Fruit fly (Drosophila melanogaster): ENCODE measurements around the gene CG10140.
A peak's percentile ranks its signal among the peaks of the same experiment; 100 is the strongest.

DNA sequence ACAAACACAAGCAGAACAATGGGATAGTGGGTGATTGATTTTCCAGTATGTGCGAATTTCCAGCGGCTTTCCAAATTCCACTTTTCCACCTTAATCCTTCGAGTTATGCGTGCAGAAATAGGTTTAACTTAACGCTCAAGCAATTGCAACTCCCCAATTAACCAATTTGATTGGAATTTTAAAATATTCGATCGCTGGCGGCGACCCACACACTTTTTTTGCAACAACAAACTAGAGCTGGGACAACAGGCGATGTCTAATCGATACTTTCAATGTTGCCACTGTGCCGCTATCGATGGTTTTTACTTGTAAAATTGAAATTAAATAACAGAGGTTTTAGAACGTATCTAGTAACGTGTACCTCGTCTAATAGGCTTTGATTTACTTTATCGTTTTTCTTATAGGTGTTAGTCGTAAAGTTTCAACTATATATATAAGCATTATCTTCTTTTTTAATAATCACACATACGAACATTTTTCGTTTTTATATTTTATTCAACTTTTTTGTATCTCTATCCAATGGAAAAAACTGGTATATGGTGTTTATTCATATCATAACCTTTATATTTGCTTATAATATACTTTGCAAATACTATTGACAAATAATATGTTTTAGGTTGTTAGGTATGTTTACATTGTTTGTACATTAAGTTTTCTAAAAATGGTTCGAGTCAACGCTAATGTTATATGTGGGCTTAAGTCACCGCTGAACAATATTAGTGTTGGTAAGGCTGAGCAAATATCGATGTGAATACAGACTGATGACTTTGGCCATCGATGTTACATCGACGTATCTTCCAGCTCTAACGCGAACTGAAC lies 46.0 kb upstream of the CG10140 start, which contains the start of the genes Abp1 and Tgi:
- TF ChIP-seq CTCF (optimal IDR thresholded peaks at IDR 0.05): peak; percentile 58 to 59
- TF ChIP-seq CG8478 (optimal IDR thresholded peaks at IDR 0.05): no peak
